Worm (Caenorhabditis elegans): ENCODE results near the gene gfat-1.

DNA sequence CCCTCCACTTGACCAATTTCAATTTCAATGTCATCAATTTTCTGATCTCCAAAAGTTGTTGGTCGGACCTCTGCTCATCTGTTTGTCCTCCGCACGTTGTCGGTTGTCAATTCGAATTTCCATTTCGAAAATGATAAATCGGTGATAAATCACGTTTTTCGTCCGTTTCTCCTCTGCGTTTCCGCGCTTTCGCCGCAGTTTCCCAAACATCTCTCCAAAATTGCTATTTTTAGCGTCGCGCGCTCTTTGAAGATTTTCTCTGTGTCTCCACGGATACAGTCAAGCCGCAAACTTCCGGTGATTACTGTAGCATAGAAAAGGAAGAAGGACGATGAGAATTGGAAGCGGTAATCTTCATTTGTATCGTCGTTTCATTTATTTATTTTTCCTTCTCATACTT is 46.8 kb upstream of the gfat-1 start:
- TF ChIP-seq nfya-2 (GFP tag; IDR thresholded peaks at IDR 0.05) (no peak), ztf-3 (GFP tag; optimal IDR thresholded peaks at IDR 0.05) (no peak)

Measured in whole organism, young adult.